Worm (Caenorhabditis elegans) whole organism, young adult: ENCODE measurements around the gene hsp-17.

Experiments used
- Y53F4B.3 ChIP-seq: fragments of 200-800 bp; sonication (Bioruptor generic); IDR thresholded peaks from 2 replicates; pipeline ENCODE4 v1.3.6; 2022; ENCODE audit warnings: missing genetic modification reagents, missing genetic modification characterization, missing compliant biosample characterization
- Y56A3A.18 ChIP-seq: fragments of 200-800 bp; sonication (Bioruptor generic); IDR thresholded peaks from 2 replicates; pipeline ENCODE4 v1.3.6; 2022; ENCODE audit warnings: missing genetic modification reagents, missing genetic modification characterization, missing compliant biosample characterization
- Y79H2A.3 ChIP-seq: fragments of 200-800 bp; sonication (Bioruptor generic); conservative IDR thresholded peaks from 2 replicates; pipeline ENCODE4 v1.3.6; 2022; ENCODE audit warnings: missing genetic modification reagents, missing genetic modification characterization, missing compliant biosample characterization
- ZK185.1 ChIP-seq: sonication (generic microtip); optimal IDR thresholded peaks from 2 replicates; lab custom pipeline; 2016; ENCODE audit warnings: mild to moderate bottlenecking, missing genetic modification characterization, missing compliant biosample characterization; ENCODE audit not compliant: poor library complexity, severe bottlenecking
- aptf-2 ChIP-seq: fragments of 200-800 bp; sonication (Bioruptor generic); conservative IDR thresholded peaks from 2 replicates; pipeline ENCODE4 v1.3.6; 2022; ENCODE audit warnings: missing genetic modification reagents, missing genetic modification characterization, missing compliant biosample characterization
- cebp-1 ChIP-seq, 2 experiments: fragments of 200-800 bp in 1 of 2; sonication (Bioruptor generic) in 1 of 2; sonication (generic microtip) in 1 of 2; IDR thresholded peaks in 1 of 2; optimal IDR thresholded peaks in 1 of 2; 2 replicates each; pipeline versions ENCODE4 v1.3.6 to Lab custom; 2017 to 2022; ENCODE audit warnings: missing compliant biosample characterization in 2 of 2, missing genetic modification characterization in 2 of 2, mild to moderate bottlenecking in 1 of 2, missing genetic modification reagents in 1 of 2, moderate library complexity in 1 of 2
- egl-44 ChIP-seq: fragments of 200-800 bp; sonication (Bioruptor generic); IDR thresholded peaks from 2 replicates; pipeline ENCODE4 v1.3.6; 2022; ENCODE audit warnings: missing genetic modification reagents, missing genetic modification characterization, missing compliant biosample characterization
- ekl-4 ChIP-seq: fragments of 200-800 bp; sonication (Bioruptor generic); IDR thresholded peaks from 2 replicates; pipeline ENCODE4 v1.3.6; 2022; ENCODE audit warnings: missing genetic modification reagents, missing genetic modification characterization, missing compliant biosample characterization
- gei-17 ChIP-seq: fragments of 200-800 bp; sonication (Bioruptor generic); optimal IDR thresholded peaks from 2 replicates; lab custom pipeline; 2018; ENCODE audit warnings: mild to moderate bottlenecking, missing genetic modification characterization, missing compliant biosample characterization
- hlh-12 ChIP-seq: sonication (generic microtip); optimal IDR thresholded peaks from 2 replicates; lab custom pipeline; 2016; ENCODE audit warnings: missing genetic modification characterization, missing compliant biosample characterization
- madf-10 ChIP-seq: sonication (generic microtip); optimal IDR thresholded peaks from 2 replicates; lab custom pipeline; 2016; ENCODE audit warnings: mild to moderate bottlenecking, missing genetic modification characterization, missing compliant biosample characterization
- nhr-27 ChIP-seq: fragments of 200-800 bp; sonication (Bioruptor generic); optimal IDR thresholded peaks from 2 replicates; lab custom pipeline; 2018; ENCODE audit warnings: mild to moderate bottlenecking, missing genetic modification characterization, moderate library complexity, missing compliant biosample characterization
- pbrm-1 ChIP-seq: fragments of 200-800 bp; sonication (Bioruptor generic); IDR thresholded peaks from 2 replicates; pipeline ENCODE4 v1.3.6; 2022; ENCODE audit warnings: missing genetic modification reagents, missing genetic modification characterization, missing compliant biosample characterization
- snpc-1.3 ChIP-seq: sonication (generic microtip); optimal IDR thresholded peaks from 2 replicates; lab custom pipeline; 2017; ENCODE audit warnings: missing genetic modification characterization, mild to moderate bottlenecking, missing compliant biosample characterization, antibody characterized with exemption, moderate library complexity, missing genotype, missing genetic modification reagents; ENCODE audit not compliant: insufficient read depth
- snpc-3.4 ChIP-seq: sonication (generic microtip); optimal IDR thresholded peaks from 2 replicates; lab custom pipeline; 2017; ENCODE audit warnings: missing genetic modification characterization, mild to moderate bottlenecking, missing compliant biosample characterization, antibody characterized with exemption, moderate library complexity, missing genotype, missing genetic modification reagents
- snpc-4 ChIP-seq, 5 experiments: fragments of 150-350 bp in 1 of 5; sonication (generic microtip) in 4 of 5; optimal IDR thresholded peaks; 2 replicates each; lab custom pipeline; 2014 to 2018; ENCODE audit warnings: missing genetic modification characterization in 5 of 5, missing biosample characterization in 3 of 5, antibody characterized with exemption in 2 of 5, mild to moderate bottlenecking in 2 of 5, missing compliant biosample characterization in 2 of 5, missing genotype in 2 of 5, moderate library complexity in 2 of 5, missing genetic modification reagents in 1 of 5
- sptf-2 ChIP-seq: fragments of 200-800 bp; sonication (Bioruptor generic); optimal IDR thresholded peaks from 2 replicates; lab custom pipeline; 2018; ENCODE audit warnings: mild to moderate bottlenecking, missing genetic modification characterization, missing compliant biosample characterization
- unc-130 ChIP-seq: sonication (generic microtip); optimal IDR thresholded peaks from 2 replicates; lab custom pipeline; 2016; ENCODE audit warnings: missing genetic modification reagents, missing genetic modification characterization, missing compliant biosample characterization

hsp-17 gene

DNA sequence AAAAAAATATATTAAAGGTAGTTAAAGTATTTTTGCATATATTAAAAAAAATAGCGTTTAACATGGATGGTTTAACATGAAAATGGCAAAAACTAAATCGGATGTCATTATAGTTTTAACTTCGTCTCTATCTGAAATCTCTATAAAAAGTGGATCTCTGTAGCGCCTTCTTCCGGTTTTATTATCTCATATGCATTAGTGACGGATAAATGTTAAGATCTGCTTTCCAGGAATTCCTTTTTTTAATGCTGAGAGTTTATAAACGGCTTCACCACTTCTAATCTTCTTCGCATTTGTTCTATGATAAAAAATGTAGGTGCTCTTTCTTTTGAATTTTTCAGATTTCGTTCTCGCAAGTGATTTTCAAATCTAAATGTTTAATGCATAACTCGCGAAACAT, 43.3 kb downstream of the hsp-17 start:
- no peak for TF ChIP-seq ekl-4
- no peak for TF ChIP-seq pbrm-1 (GFP tag; lab: Robert Waterston, UW)
- TF ChIP-seq madf-10 = no peak
- TF ChIP-seq snpc-1.3 (tag; lab: Kevin White, UChicago) = no peak
- TF ChIP-seq gei-17 = no peak
- TF ChIP-seq hlh-12 (tag; lab: Kevin White, UChicago) = no peak
- no peak for TF ChIP-seq snpc-3.4
- no peak for TF ChIP-seq Y56A3A.18
- no peak for TF ChIP-seq aptf-2 (GFP tag; lab: Robert Waterston, UW)
- no peak for TF ChIP-seq unc-130 (GFP tag; lab: Kevin White, UChicago)
- TF ChIP-seq snpc-4 (GFP tag; optimal IDR thresholded peaks at IDR 0.05; lab: Kevin White, UChicago) = no peak
- TF ChIP-seq snpc-4 (tag; optimal IDR thresholded peaks at IDR 0.05; lab: Kevin White, UChicago) = no peak
- no peak for TF ChIP-seq egl-44 (GFP tag; lab: Robert Waterston, UW)
- no peak for TF ChIP-seq ZK185.1 (tag; lab: Kevin White, UChicago)
- no peak for TF ChIP-seq Y53F4B.3 (GFP tag; lab: Robert Waterston, UW)
- TF ChIP-seq, all 124 proteins: peak for 0

DNA sequence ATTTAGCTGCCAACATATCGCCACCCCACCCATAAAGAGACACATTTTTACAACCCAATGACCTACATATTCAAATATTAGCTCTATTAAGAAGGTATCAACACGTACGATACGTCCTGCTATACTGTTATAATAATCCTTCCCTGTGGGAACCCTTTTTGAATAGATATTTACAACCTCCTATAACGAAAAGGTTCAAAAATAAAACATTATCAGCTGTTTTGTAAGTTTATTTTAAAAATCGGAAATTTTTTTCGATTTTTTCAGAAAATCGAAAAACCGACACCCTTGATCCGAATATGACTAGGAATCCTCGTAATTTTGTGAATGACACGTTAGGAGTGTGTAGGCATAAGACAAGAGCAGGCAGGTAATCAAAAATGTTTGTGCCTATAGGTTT, 44.8 kb downstream of the hsp-17 start, which contains the start of gene C08D8.7:
Gene C08D8.7, plus strand, starts transcription at position 301 of the 400 bp plus-strand sequence.
- TF ChIP-seq aptf-2 (GFP tag; lab: Robert Waterston, UW) = 0 out of 2 replicates have a peak, but pooled peaks have one; percentile 48

ce11 chrV:8335620-8336019, 50.1 kb downstream of the hsp-17 start:
- TF ChIP-seq nhr-27 (tag; lab: Kevin White, UChicago) (no peak), cebp-1 (GFP tag; IDR thresholded peaks at IDR 0.05; lab: Robert Waterston, UW) (peak; percentile 51; the same call in 1 of the 2 replicates), cebp-1 (tag; optimal IDR thresholded peaks at IDR 0.05; lab: Kevin White, UChicago) (peak; percentile 78), sptf-2 (GFP tag; lab: Kevin White, UChicago) (no peak), Y79H2A.3 (GFP tag; lab: Robert Waterston, UW) (no peak), egl-44 (GFP tag; lab: Robert Waterston, UW) (no peak)
- TF ChIP-seq, all 124 proteins: peak for 1
